Worm (Caenorhabditis elegans): Measurements from ENCODE around the gene col-101.

DNA sequence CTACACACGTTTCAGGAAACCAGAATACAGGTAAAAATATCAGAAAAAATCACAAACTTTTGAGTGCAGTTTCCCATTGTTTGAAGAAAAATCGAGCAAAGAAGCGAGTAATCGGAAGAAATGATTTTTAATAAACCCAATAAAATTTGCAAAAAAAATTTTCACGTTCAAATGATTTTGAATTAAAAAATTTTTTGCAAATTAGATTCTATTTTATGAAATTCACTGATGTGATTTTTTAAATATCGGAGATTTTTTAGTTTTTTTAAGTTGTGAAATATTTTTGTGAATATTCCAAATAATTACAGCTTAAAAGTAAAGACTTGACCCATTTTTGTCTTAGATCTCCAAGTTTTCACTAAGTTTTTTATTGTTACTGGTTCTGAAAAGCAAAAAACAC, 28.6 kb downstream of the col-101 start, which contains the start of gene pnp-1:
- no peak for TF ChIP-seq him-1 (tag; optimal IDR thresholded peaks at IDR 0.05)
- TF ChIP-seq W03F9.2 (tag; optimal IDR thresholded peaks at IDR 0.05) = no peak
- no peak for TF ChIP-seq dao-5 (tag; optimal IDR thresholded peaks at IDR 0.05)

Data from whole organism, L4/young adult.